Fruit fly (Drosophila melanogaster) whole organism, embryonic: ENCODE measurements around the gene Sqor.

Experiments used
- Ada2b ChIP-seq: fragments of 200-800 bp; sonication (Bioruptor generic); IDR thresholded peaks from 2 replicates; pipeline ENCODE4 v1.3.6; 2022; ENCODE audit warnings: missing biosample characterization, missing genetic modification characterization
- Awh ChIP-seq: fragments of 200-800 bp; sonication (Bioruptor generic); IDR thresholded peaks from 2 replicates; pipeline ENCODE4, ENCODE4 v1.3.6; 2022; ENCODE audit warnings: missing biosample characterization, missing genetic modification characterization
- BtbVII ChIP-seq: fragments of 200-800 bp; sonication (Bioruptor generic); optimal IDR thresholded peaks from 3 replicates; lab custom pipeline; 2017; ENCODE audit warnings: missing biosample characterization, mild to moderate bottlenecking, missing genetic modification characterization
- Bteb2 ChIP-seq: fragments of 200-800 bp; sonication (Bioruptor generic); optimal IDR thresholded peaks from 2 replicates; lab custom pipeline; 2016; ENCODE audit warnings: missing biosample characterization, missing genetic modification characterization
- CG10147 ChIP-seq: fragments of 200-800 bp; sonication (Bioruptor generic); optimal IDR thresholded peaks from 2 replicates; lab custom pipeline; 2019; ENCODE audit warnings: missing biosample characterization, mild to moderate bottlenecking, missing genetic modification characterization, moderate library complexity
- CG10543 ChIP-seq: fragments of 200-800 bp; sonication (Bioruptor generic); optimal IDR thresholded peaks from 3 replicates; lab custom pipeline; 2017; ENCODE audit warnings: missing biosample characterization, mild to moderate bottlenecking, missing genetic modification characterization, moderate library complexity
- CG11085 ChIP-seq: fragments of 200-800 bp; sonication (Bioruptor generic); IDR thresholded peaks from 2 replicates; pipeline ENCODE4 v1.3.6; 2022; ENCODE audit warnings: missing biosample characterization, missing genetic modification characterization
- CG11456 ChIP-seq: fragments of 200-800 bp; sonication (Bioruptor generic); IDR thresholded peaks from 3 replicates; pipeline ENCODE4 v1.3.6; 2022; ENCODE audit warnings: missing biosample characterization, missing genetic modification characterization
- CG13123 ChIP-seq: fragments of 200-800 bp; sonication (Bioruptor generic); optimal IDR thresholded peaks from 2 replicates; lab custom pipeline; 2016; ENCODE audit warnings: missing biosample characterization, missing genetic modification characterization
- CG1603 ChIP-seq: fragments of 200-800 bp; sonication (Bioruptor generic); optimal IDR thresholded peaks from 2 replicates; lab custom pipeline; 2019; ENCODE audit warnings: missing biosample characterization, mild to moderate bottlenecking, missing genetic modification characterization, moderate library complexity
- CG17359 ChIP-seq: fragments of 200-800 bp; sonication (Bioruptor generic); optimal IDR thresholded peaks from 3 replicates; lab custom pipeline; 2018; ENCODE audit warnings: missing biosample characterization, mild to moderate bottlenecking, missing genetic modification characterization, moderate library complexity
- CG2202 ChIP-seq: fragments of 200-800 bp; sonication (Bioruptor generic); optimal IDR thresholded peaks from 2 replicates; lab custom pipeline; 2018; ENCODE audit warnings: missing biosample characterization, mild to moderate bottlenecking, missing genetic modification characterization
- CG2889 ChIP-seq: fragments of 200-800 bp; sonication (Bioruptor generic); IDR thresholded peaks from 3 replicates; pipeline ENCODE4 v1.3.6; 2022; ENCODE audit warnings: missing biosample characterization, missing genetic modification characterization
- CG31365 ChIP-seq: fragments of 200-800 bp; sonication (Bioruptor generic); optimal IDR thresholded peaks from 2 replicates; lab custom pipeline; 2018; ENCODE audit warnings: missing biosample characterization, mild to moderate bottlenecking, missing genetic modification characterization
- CG32767 ChIP-seq: fragments of 200-800 bp; sonication (Bioruptor generic); IDR thresholded peaks from 2 replicates; pipeline ENCODE4 v1.3.6; 2022; ENCODE audit warnings: missing biosample characterization, missing genetic modification characterization
- CG33557 ChIP-seq: fragments of 200-800 bp; sonication (Bioruptor generic); optimal IDR thresholded peaks from 2 replicates; lab custom pipeline; 2019; ENCODE audit warnings: missing biosample characterization, mild to moderate bottlenecking, missing genetic modification characterization, moderate library complexity
- CG3407 ChIP-seq: fragments of 200-800 bp; sonication (Bioruptor generic); optimal IDR thresholded peaks from 2 replicates; lab custom pipeline; 2018; ENCODE audit warnings: missing biosample characterization, mild to moderate bottlenecking, missing genetic modification characterization
- CG42726 ChIP-seq: fragments of 200-800 bp; sonication (Bioruptor generic); IDR thresholded peaks from 2 replicates; pipeline ENCODE4 v1.3.6; 2022; ENCODE audit warnings: missing biosample characterization, missing genetic modification characterization; ENCODE audit not compliant: partially characterized antibody
- CG4707 ChIP-seq: fragments of 200-800 bp; sonication (Bioruptor generic); optimal IDR thresholded peaks from 2 replicates; lab custom pipeline; 2018; ENCODE audit warnings: missing biosample characterization, mild to moderate bottlenecking, missing genetic modification characterization, moderate library complexity
- CG6654 ChIP-seq: fragments of 200-800 bp; sonication (Bioruptor generic); optimal IDR thresholded peaks from 2 replicates; lab custom pipeline; 2017; ENCODE audit warnings: missing biosample characterization, mild to moderate bottlenecking, missing genetic modification characterization
- CG7357 ChIP-seq: fragments of 200-800 bp; sonication (Bioruptor generic); IDR thresholded peaks from 3 replicates; pipeline ENCODE4 v1.3.6; 2022; ENCODE audit warnings: missing biosample characterization, missing genetic modification characterization
- CG9437 ChIP-seq: fragments of 200-800 bp; sonication (Bioruptor generic); optimal IDR thresholded peaks from 2 replicates; lab custom pipeline; 2018; ENCODE audit warnings: missing biosample characterization, mild to moderate bottlenecking, missing genetic modification characterization
- HLHmδ ChIP-seq: fragments of 200-800 bp; sonication (Bioruptor generic); optimal IDR thresholded peaks from 2 replicates; lab custom pipeline; 2018; ENCODE audit warnings: missing biosample characterization, mild to moderate bottlenecking, missing genetic modification characterization, moderate library complexity
- Hey ChIP-seq: fragments of 200-800 bp; sonication (Bioruptor generic); optimal IDR thresholded peaks from 3 replicates; lab custom pipeline; 2018; ENCODE audit warnings: missing biosample characterization, mild to moderate bottlenecking, missing genetic modification characterization
- Mad ChIP-seq: fragments of 200-800 bp; sonication (Bioruptor generic); optimal IDR thresholded peaks from 2 replicates; lab custom pipeline; 2016; ENCODE audit warnings: missing biosample characterization, missing genetic modification characterization
- Poxn ChIP-seq: fragments of 200-800 bp; sonication (Bioruptor generic); IDR thresholded peaks from 2 replicates; pipeline ENCODE4 v1.3.6; 2022; ENCODE audit warnings: missing biosample characterization, missing genetic modification characterization
- Side ChIP-seq: fragments of 200-800 bp; sonication (Bioruptor generic); optimal IDR thresholded peaks from 2 replicates; lab custom pipeline; 2016; ENCODE audit warnings: missing biosample characterization, missing genetic modification characterization
- Vsx1 ChIP-seq: fragments of 200-800 bp; sonication (Bioruptor generic); optimal IDR thresholded peaks from 2 replicates; lab custom pipeline; 2017; ENCODE audit warnings: missing biosample characterization, mild to moderate bottlenecking, missing genetic modification characterization, missing genetic modification reagents
- ac ChIP-seq: fragments of 200-800 bp; sonication (Bioruptor generic); optimal IDR thresholded peaks from 3 replicates; lab custom pipeline; 2017; ENCODE audit warnings: missing biosample characterization, mild to moderate bottlenecking, missing genetic modification characterization
- corto ChIP-seq: fragments of 200-800 bp; sonication (Bioruptor generic); optimal IDR thresholded peaks from 2 replicates; lab custom pipeline; 2016; ENCODE audit warnings: missing biosample characterization, mild to moderate bottlenecking, missing genetic modification characterization, moderate library complexity
- da ChIP-seq: fragments of 200-800 bp; sonication (Bioruptor generic); optimal IDR thresholded peaks from 2 replicates; lab custom pipeline; 2016; ENCODE audit warnings: missing biosample characterization, missing genetic modification characterization
- dpn ChIP-seq, 2 experiments: fragments of 200-800 bp; sonication (Bioruptor generic); optimal IDR thresholded peaks; 3 replicates each; lab custom pipeline; 2016; ENCODE audit warnings: missing biosample characterization in 2 of 2, missing genetic modification characterization in 2 of 2
- en ChIP-seq: fragments of 200-800 bp; sonication (Bioruptor generic); optimal IDR thresholded peaks from 2 replicates; lab custom pipeline; 2016; ENCODE audit warnings: missing biosample characterization, missing genetic modification characterization
- eve ChIP-seq, 2 experiments: fragments of >200 bp; optimal IDR thresholded peaks; 2 replicates each; lab custom pipeline; 2017; ENCODE audit warnings: missing biosample characterization in 2 of 2, missing genetic modification characterization in 2 of 2
- eyg ChIP-seq: fragments of 200-800 bp; sonication (Bioruptor generic); optimal IDR thresholded peaks from 3 replicates; lab custom pipeline; 2016; ENCODE audit warnings: missing biosample characterization, missing genetic modification characterization
- gfzf ChIP-seq: fragments of 200-800 bp; sonication (Bioruptor generic); optimal IDR thresholded peaks from 2 replicates; lab custom pipeline; 2016; ENCODE audit warnings: missing biosample characterization, mild to moderate bottlenecking, missing genetic modification characterization, moderate library complexity
- h ChIP-seq: fragments of >200 bp; optimal IDR thresholded peaks from 2 replicates; lab custom pipeline; 2017
- hb ChIP-seq: fragments of 200-800 bp; sonication (Bioruptor generic); IDR thresholded peaks from 3 replicates; pipeline ENCODE4 v1.3.6; 2022; ENCODE audit warnings: missing biosample characterization, missing genetic modification characterization; ENCODE audit not compliant: partially characterized antibody
- lab ChIP-seq: fragments of 200-800 bp; sonication (Bioruptor generic); optimal IDR thresholded peaks from 3 replicates; lab custom pipeline; 2017; ENCODE audit warnings: missing biosample characterization, missing genetic modification characterization, mild to moderate bottlenecking, moderate library complexity, missing genetic modification reagents
- mld ChIP-seq: fragments of 200-800 bp; sonication (Bioruptor generic); IDR thresholded peaks from 3 replicates; pipeline ENCODE4 v1.3.6; 2022; ENCODE audit warnings: missing biosample characterization, missing genetic modification characterization; ENCODE audit not compliant: partially characterized antibody
- onecut ChIP-seq: fragments of 200-800 bp; sonication (Bioruptor generic); IDR thresholded peaks from 2 replicates; pipeline ENCODE4 v1.3.6; 2022; ENCODE audit warnings: missing biosample characterization, missing genetic modification characterization
- phol ChIP-seq: fragments of 200-800 bp; sonication (Bioruptor generic); optimal IDR thresholded peaks from 3 replicates; lab custom pipeline; 2018; ENCODE audit warnings: missing biosample characterization, mild to moderate bottlenecking, missing genetic modification characterization, moderate library complexity
- pnt ChIP-seq: fragments of 200-800 bp; sonication (Bioruptor generic); optimal IDR thresholded peaks from 3 replicates; lab custom pipeline; 2016; ENCODE audit warnings: missing biosample characterization, missing genetic modification characterization
- pzg ChIP-seq: fragments of 200-800 bp; sonication (Bioruptor generic); optimal IDR thresholded peaks from 3 replicates; lab custom pipeline; 2018; ENCODE audit warnings: missing biosample characterization, mild to moderate bottlenecking, missing genetic modification characterization, moderate library complexity
- ranshi ChIP-seq: fragments of 200-800 bp; sonication (Bioruptor generic); IDR thresholded peaks from 2 replicates; pipeline ENCODE4 v1.3.6; 2022; ENCODE audit warnings: missing biosample characterization, missing genetic modification characterization
- seq ChIP-seq: fragments of 200-800 bp; sonication (Bioruptor generic); IDR thresholded peaks from 2 replicates; pipeline ENCODE4 v1.3.6; 2022; ENCODE audit warnings: missing biosample characterization, missing genetic modification characterization
- shn ChIP-seq: fragments of 200-800 bp; sonication (Bioruptor generic); optimal IDR thresholded peaks from 3 replicates; lab custom pipeline; 2016; ENCODE audit warnings: missing biosample characterization, missing genetic modification characterization
- tna ChIP-seq: fragments of 200-800 bp; sonication (Bioruptor generic); IDR thresholded peaks from 2 replicates; pipeline ENCODE4 v1.3.6; 2022; ENCODE audit warnings: missing biosample characterization, missing genetic modification characterization; ENCODE audit not compliant: partially characterized antibody
- trh ChIP-seq: fragments of 200-800 bp; sonication (Bioruptor generic); optimal IDR thresholded peaks from 2 replicates; lab custom pipeline; 2016; ENCODE audit warnings: missing biosample characterization, missing genetic modification characterization
- z ChIP-seq: fragments of 200-800 bp; sonication (Bioruptor generic); IDR thresholded peaks from 3 replicates; pipeline ENCODE4 v1.3.6; 2022; ENCODE audit warnings: missing biosample characterization, missing genetic modification characterization

The Sqor gene

DNA sequence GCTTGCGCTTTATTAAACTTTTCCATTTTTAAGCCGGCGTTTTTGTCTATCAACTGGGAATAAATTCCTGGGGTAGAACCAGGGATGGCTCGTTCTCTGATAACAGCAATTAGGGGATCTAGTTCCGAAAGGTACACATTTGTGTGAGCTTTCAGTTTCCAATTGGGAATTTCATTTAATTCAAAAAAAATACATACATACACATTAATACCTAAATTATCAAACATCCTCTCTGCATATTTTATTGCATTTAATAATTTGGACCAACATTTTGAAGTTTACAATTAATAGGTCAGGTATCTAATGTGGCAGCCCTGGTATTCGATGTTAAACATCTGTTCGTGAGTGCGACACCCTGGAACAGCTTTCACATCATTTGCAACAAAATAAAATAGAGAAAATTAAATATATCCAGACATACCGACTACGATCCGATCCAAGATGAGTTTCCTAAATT, 19.2 kb downstream of the Sqor start, which contains the start of the genes CG15011 and CG1309 (continued):
- TF ChIP-seq CG11085 (GFP tag; lab: Robert Waterston, UW) = no peak
- TF ChIP-seq onecut (GFP tag; lab: Robert Waterston, UW) = peak; percentile 59; the same call in 1 of the 2 replicates
- peak; percentile 63 for TF ChIP-seq CG9437 (GFP tag; lab: Kevin White, UChicago)
- TF ChIP-seq Mad (GFP tag; lab: Kevin White, UChicago) = peak; percentile 80
- TF ChIP-seq seq (GFP tag; lab: Robert Waterston, UW) = peak; percentile 67
- TF ChIP-seq ac (GFP tag; lab: Kevin White, UChicago) = peak; percentile 12
- peak; percentile 87 for TF ChIP-seq phol (tag; lab: Kevin White, UChicago)
- peak; percentile 5 for TF ChIP-seq CG31365 (tag; lab: Kevin White, UChicago)
- peak; percentile 87 for TF ChIP-seq CG10543 (GFP tag; lab: Kevin White, UChicago)
- peak; percentile 65 for TF ChIP-seq pzg (GFP tag; lab: Kevin White, UChicago)
- TF ChIP-seq shn = peak; percentile 85
- TF ChIP-seq mld (GFP tag; lab: Robert Waterston, UW) = no peak
- peak; percentile 79; the same call in 1 of the 2 replicates for TF ChIP-seq ranshi (GFP tag; lab: Robert Waterston, UW)
- no peak for TF ChIP-seq Hey (tag; lab: Kevin White, UChicago)
- peak; percentile 31 for TF ChIP-seq CG2202 (tag; lab: Kevin White, UChicago)
- TF ChIP-seq CG42726 (GFP tag; lab: Robert Waterston, UW) = no peak
- TF ChIP-seq CG10147 (GFP tag; lab: Kevin White, UChicago) = peak; percentile 81
- peak; percentile 74; the same call in 2 of the 3 replicates for TF ChIP-seq CG2889 (GFP tag; lab: Robert Waterston, UW)
- no peak for TF ChIP-seq corto
- peak; percentile 28 for TF ChIP-seq CG4707 (GFP tag; lab: Kevin White, UChicago)
- TF ChIP-seq Ada2b (GFP tag; lab: Robert Waterston, UW) = peak; percentile 76
- peak; percentile 55; the same call in 2 of the 3 replicates for TF ChIP-seq CG7357
- peak; percentile 87 for TF ChIP-seq da (GFP tag; lab: Kevin White, UChicago)
- peak; percentile 75; the same call in 2 of the 3 replicates for TF ChIP-seq CG11456 (GFP tag; lab: Robert Waterston, UW)
- no peak for TF ChIP-seq hb (GFP tag; lab: Robert Waterston, UW)
- 0 out of 2 replicates have a peak, but pooled peaks have one; percentile 24 for TF ChIP-seq Poxn (GFP tag; lab: Robert Waterston, UW)
- peak; percentile 67 for TF ChIP-seq pnt
- peak; percentile 66 for TF ChIP-seq eyg (GFP tag; lab: Kevin White, UChicago)
- peak; percentile 54 for TF ChIP-seq Vsx1 (GFP tag; lab: Kevin White, UChicago)
- TF ChIP-seq gfzf (GFP tag; lab: Kevin White, UChicago) = peak; percentile 23
- TF ChIP-seq dpn (GFP tag; optimal IDR thresholded peaks at IDR 0.05; lab: Kevin White, UChicago) = peak; percentile 85 to 88
- TF ChIP-seq en = peak; percentile 67
- peak; percentile 87 for TF ChIP-seq lab (GFP tag; lab: Kevin White, UChicago)
- peak; percentile 88 for TF ChIP-seq CG1603 (tag; lab: Kevin White, UChicago)
- TF ChIP-seq BtbVII (GFP tag; lab: Kevin White, UChicago) = no peak
- TF ChIP-seq Bteb2 (GFP tag; lab: Kevin White, UChicago) = peak; percentile 86
- no peak for TF ChIP-seq tna (GFP tag; lab: Robert Waterston, UW)
- TF ChIP-seq CG13123 (GFP tag; lab: Kevin White, UChicago) = peak; percentile 82
- peak; percentile 47; the same call in 1 of the 2 replicates for TF ChIP-seq Awh (GFP tag; lab: Robert Waterston, UW)
- TF ChIP-seq CG17359 (tag; lab: Kevin White, UChicago) = peak; percentile 76
- peak; percentile 61 for TF ChIP-seq CG3407 (GFP tag; lab: Kevin White, UChicago)
- TF ChIP-seq HLHmδ (GFP tag; lab: Kevin White, UChicago) = no peak
- TF ChIP-seq trh (GFP tag; lab: Kevin White, UChicago) = peak; percentile 72
- no peak for TF ChIP-seq z (GFP tag; lab: Robert Waterston, UW)
- TF ChIP-seq CG32767 (GFP tag; lab: Robert Waterston, UW) = peak; percentile 96
- TF ChIP-seq h = no peak
- TF ChIP-seq Side (GFP tag; lab: Kevin White, UChicago) = peak; percentile 80
- TF ChIP-seq CG33557 (GFP tag; lab: Kevin White, UChicago) = peak; percentile 86
- TF ChIP-seq eve (GFP tag; optimal IDR thresholded peaks at IDR 0.05; lab: Kevin White, UChicago) = no peak
- peak; percentile 39 for TF ChIP-seq CG6654 (GFP tag; lab: Kevin White, UChicago)
